Worm (Caenorhabditis elegans): ENCODE results near the gene F55C9.3.

ce11 chrV:19262349-19262748, 25.6 kb downstream of the F55C9.3 start, which contains the start of gene F21D9.2:
- no peak for TF ChIP-seq W03F9.2 (tag; optimal IDR thresholded peaks at IDR 0.05)
- no peak for TF ChIP-seq him-1 (tag; optimal IDR thresholded peaks at IDR 0.05)
- no peak for TF ChIP-seq dao-5 (tag; optimal IDR thresholded peaks at IDR 0.05)

Measured in whole organism, L4/young adult.